Worm (Caenorhabditis elegans): Measurements from ENCODE around the gene C29F3.3.

Gene C29F3.3

DNA sequence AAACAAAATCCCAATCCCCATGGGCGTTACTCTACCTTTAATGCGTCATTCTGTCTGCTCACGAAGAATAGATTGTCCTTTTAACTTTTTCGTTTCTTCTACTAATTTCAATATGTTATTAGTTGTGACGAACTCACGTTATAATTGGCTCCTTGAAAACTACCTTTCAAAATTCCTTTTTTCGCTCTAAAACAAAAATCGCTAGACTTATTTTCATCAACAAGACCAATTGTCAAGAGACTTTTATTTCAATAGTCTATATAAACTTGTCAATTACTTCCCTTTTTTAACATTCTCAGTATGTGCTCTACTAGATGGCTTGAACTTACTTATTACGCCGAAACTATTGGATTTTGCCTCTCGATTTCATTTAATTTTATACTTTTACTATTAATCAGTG is 37.5 kb upstream of the C29F3.3 start, which contains the start of gene str-102:
Gene str-102 (plus strand): TSS at position 301 of the 400 bp plus-strand sequence.
- TF ChIP-seq madf-6 (GFP tag; IDR thresholded peaks at IDR 0.05) (no peak), fkh-3 (tag; optimal IDR thresholded peaks at IDR 0.05) (no peak), F23B12.7 (tag; optimal IDR thresholded peaks at IDR 0.05; ENCODE audit: insufficient read depth) (no peak), ceh-27 (GFP tag; optimal IDR thresholded peaks at IDR 0.05) (no peak)

DNA sequence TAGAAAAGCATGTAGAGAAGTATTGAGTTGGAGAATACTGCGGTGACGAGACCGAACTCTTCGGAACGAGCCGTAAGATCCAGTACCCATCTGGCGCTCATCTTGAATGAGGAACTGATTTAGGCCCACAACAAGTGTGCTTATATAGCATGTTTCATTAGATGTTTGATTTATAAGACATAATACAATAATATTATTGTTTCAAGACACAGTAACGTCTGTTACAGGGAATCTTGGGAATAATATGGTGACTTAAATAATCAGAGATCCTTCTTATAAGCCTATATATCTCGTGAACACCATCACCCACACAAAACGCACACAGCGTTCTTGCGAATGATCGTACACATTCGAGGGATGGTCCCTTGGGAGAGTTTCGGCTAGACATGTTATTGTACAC is 36.5 kb upstream of the C29F3.3 start, which contains the start of gene str-88:
Gene str-88 (minus strand): TSS at position 101 of the 400 bp plus-strand sequence.
- TF ChIP-seq Y56A3A.18 (GFP tag; IDR thresholded peaks at IDR 0.05): no peak
- no peak for TF ChIP-seq akir-1 (GFP tag; optimal IDR thresholded peaks at IDR 0.05)
- no peak for TF ChIP-seq F49E8.2 (tag; optimal IDR thresholded peaks at IDR 0.05; ENCODE audit: insufficient read depth)
- no peak for TF ChIP-seq tlf-1 (GFP tag; optimal IDR thresholded peaks at IDR 0.05)
- no peak for TF ChIP-seq ZK185.1 (tag; optimal IDR thresholded peaks at IDR 0.05; ENCODE audit: poor library complexity, severe bottlenecking)
- TF ChIP-seq Y95B8A.8 (GFP tag; IDR thresholded peaks at IDR 0.05): no peak
- TF ChIP-seq let-607 (tag; optimal IDR thresholded peaks at IDR 0.05): no peak
- TF ChIP-seq B0019.2 (GFP tag; conservative IDR thresholded peaks at IDR 0.05): no peak
- TF ChIP-seq F55B11.4 (tag; optimal IDR thresholded peaks at IDR 0.05; ENCODE audit: borderline replicate concordance, insufficient read depth): no peak
- no peak for TF ChIP-seq chd-7 (tag; optimal IDR thresholded peaks at IDR 0.05)
- TF ChIP-seq ccch-3 (GFP tag; optimal IDR thresholded peaks at IDR 0.05): no peak
- no peak for TF ChIP-seq F57C9.4 (tag; optimal IDR thresholded peaks at IDR 0.05)
- TF ChIP-seq die-1 (tag; optimal IDR thresholded peaks at IDR 0.05): no peak
- no peak for TF ChIP-seq snpc-1.3 (tag; optimal IDR thresholded peaks at IDR 0.05; ENCODE audit: insufficient read depth)
- no peak for TF ChIP-seq hmg-20 (GFP tag; IDR thresholded peaks at IDR 0.05)
- TF ChIP-seq mxl-1 (tag; optimal IDR thresholded peaks at IDR 0.05): no peak
- TF ChIP-seq attf-3 (GFP tag; conservative IDR thresholded peaks at IDR 0.05): no peak

DNA sequence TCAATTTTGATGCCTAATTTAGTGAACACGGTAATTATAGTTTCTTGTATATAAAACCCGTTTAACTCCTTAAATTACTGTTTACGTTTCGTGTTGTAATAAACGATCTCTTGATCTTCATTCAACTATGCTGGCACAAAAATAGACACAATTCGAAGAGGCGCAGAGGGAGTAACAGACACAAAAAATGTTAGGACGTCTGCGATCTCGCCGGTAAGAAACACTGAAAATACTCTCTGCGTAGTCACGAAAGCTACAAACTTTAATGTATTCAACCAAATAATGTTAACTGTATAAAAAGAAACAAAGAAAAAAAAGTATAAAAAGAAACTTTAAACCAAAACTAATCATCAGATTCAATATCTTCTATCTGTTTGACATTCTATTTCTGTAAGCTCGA is 33.7 kb upstream of the C29F3.3 start, which contains the start of gene dhs-23:
Gene dhs-23 (plus strand): TSS at position 363 of the 400 bp plus-strand sequence.
- TF ChIP-seq madf-8 (GFP tag; conservative IDR thresholded peaks at IDR 0.05) (no peak), somi-1 (GFP tag; optimal IDR thresholded peaks at IDR 0.05) (no peak), F57C9.4 (tag; optimal IDR thresholded peaks at IDR 0.05) (no peak), nhr-80 (tag; optimal IDR thresholded peaks at IDR 0.05) (peak; percentile 11), die-1 (tag; optimal IDR thresholded peaks at IDR 0.05) (no peak), let-607 (tag; optimal IDR thresholded peaks at IDR 0.05) (no peak), unc-130 (GFP tag; optimal IDR thresholded peaks at IDR 0.05) (no peak), sdz-38 (tag; optimal IDR thresholded peaks at IDR 0.05) (no peak)

DNA sequence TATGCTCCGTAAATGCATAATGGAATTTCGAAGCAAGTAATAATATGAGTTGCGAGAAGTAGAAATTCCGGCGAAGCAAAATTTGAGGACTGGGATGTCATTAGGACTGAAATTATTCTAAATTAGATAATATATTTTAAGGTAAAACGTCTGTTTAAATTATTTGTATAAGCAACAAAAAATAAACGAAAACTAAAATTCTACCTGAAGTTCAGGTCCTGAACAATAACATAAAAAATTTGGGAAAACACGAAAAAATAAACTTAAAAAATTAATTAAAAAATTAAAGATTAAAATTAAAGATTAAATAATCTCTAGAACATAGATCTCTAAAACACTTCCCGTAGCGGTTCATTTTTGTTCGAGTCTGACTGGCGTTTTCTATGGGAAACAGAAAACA is 32.6 kb upstream of the C29F3.3 start, which contains the start of gene srh-251:
Gene srh-251 (minus strand): TSS at position 101 of the 400 bp plus-strand sequence.
- no peak for TF ChIP-seq bed-2 (GFP tag; IDR thresholded peaks at IDR 0.05)
- no peak for TF ChIP-seq lsy-27 (tag; optimal IDR thresholded peaks at IDR 0.05; ENCODE audit: borderline replicate concordance, insufficient read depth)
- TF ChIP-seq madf-10 (tag; optimal IDR thresholded peaks at IDR 0.05): no peak
- no peak for TF ChIP-seq bed-1 (GFP tag; IDR thresholded peaks at IDR 0.05)
- no peak for TF ChIP-seq nhr-120 (GFP tag; IDR thresholded peaks at IDR 0.05)
- no peak for TF ChIP-seq chd-7 (tag; optimal IDR thresholded peaks at IDR 0.05)
- no peak for TF ChIP-seq aptf-2 (GFP tag; conservative IDR thresholded peaks at IDR 0.05)
- TF ChIP-seq ccch-3 (GFP tag; optimal IDR thresholded peaks at IDR 0.05): no peak
- no peak for TF ChIP-seq ztf-25 (GFP tag; IDR thresholded peaks at IDR 0.05)
- no peak for TF ChIP-seq ZK185.1 (tag; optimal IDR thresholded peaks at IDR 0.05; ENCODE audit: poor library complexity, severe bottlenecking)

Data from whole organism, young adult.